Worm (Caenorhabditis elegans): ENCODE data around the gene srx-118.

Gene srx-118

DNA sequence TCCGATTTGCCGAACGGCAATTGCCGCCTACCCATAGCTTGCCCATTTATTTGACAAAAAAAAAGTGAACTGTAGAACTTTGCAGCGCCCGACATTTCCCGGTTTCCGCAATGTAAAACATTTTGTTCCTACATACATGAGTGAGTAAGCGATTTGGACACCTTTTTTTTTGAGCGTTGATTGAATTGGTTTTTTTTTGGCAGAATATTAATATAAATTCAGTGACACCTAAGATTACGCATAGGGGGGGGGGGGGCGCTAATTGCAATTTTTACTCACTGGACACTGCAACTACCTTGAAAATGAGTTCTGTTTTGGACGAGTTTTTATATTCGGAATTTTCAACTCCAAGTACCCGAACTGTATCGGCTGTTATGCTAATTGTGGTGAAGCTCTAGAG is at the start of gene srx-118:
Gene srx-118, plus strand, starts transcription at position 301 of the 400 bp plus-strand sequence.
- TF ChIP-seq athp-1 (tag; optimal IDR thresholded peaks at IDR 0.05) (no peak), unc-130 (GFP tag; optimal IDR thresholded peaks at IDR 0.05) (no peak), tbx-9 (tag; optimal IDR thresholded peaks at IDR 0.05; ENCODE audit: borderline replicate concordance) (no peak), nhr-27 (tag; optimal IDR thresholded peaks at IDR 0.05) (no peak), die-1 (tag; optimal IDR thresholded peaks at IDR 0.05) (no peak), aptf-2 (GFP tag; conservative IDR thresholded peaks at IDR 0.05) (no peak), T26A5.8 (tag; optimal IDR thresholded peaks at IDR 0.05) (no peak), dox-1 (GFP tag; IDR thresholded peaks at IDR 0.05) (no peak), ZK185.1 (tag; optimal IDR thresholded peaks at IDR 0.05; ENCODE audit: poor library complexity, severe bottlenecking) (no peak), F23B12.7 (tag; optimal IDR thresholded peaks at IDR 0.05; ENCODE audit: insufficient read depth) (no peak), rec-8 (tag; optimal IDR thresholded peaks at IDR 0.05) (no peak), T07F8.4 (tag; optimal IDR thresholded peaks at IDR 0.05) (no peak), B0035.1 (tag; optimal IDR thresholded peaks at IDR 0.05) (no peak), nhr-179 (tag; optimal IDR thresholded peaks at IDR 0.05) (no peak)

DNA sequence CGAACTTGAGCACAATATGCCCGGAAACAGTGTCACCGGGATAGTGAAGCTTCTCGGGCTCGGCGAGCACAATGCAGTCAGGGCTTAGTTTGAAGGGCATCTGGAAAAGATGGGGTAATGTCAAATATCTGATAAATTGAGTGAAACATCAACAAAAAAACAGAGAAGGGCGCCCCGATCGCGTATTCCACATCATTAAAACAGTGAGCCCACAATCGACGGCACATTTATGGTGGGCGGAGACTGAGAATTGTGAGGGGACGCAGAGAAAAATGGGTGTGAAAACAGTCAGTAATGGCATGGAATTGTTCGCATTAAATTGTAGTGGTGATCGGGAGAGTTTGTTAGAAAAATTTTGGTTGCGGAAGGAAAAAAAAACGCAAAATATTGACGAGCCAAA is 44.8 kb upstream of the srx-118 start, which contains the start of gene arrd-9:
Gene arrd-9, minus strand, starts transcription at position 101 of the 400 bp plus-strand sequence.
- TF ChIP-seq nhr-179 (tag; optimal IDR thresholded peaks at IDR 0.05) = no peak
- TF ChIP-seq cebp-2 (GFP tag; IDR thresholded peaks at IDR 0.05) = no peak
- no peak for TF ChIP-seq ztf-28 (GFP tag; IDR thresholded peaks at IDR 0.05)
- no peak for TF ChIP-seq F39B2.1 (GFP tag; IDR thresholded peaks at IDR 0.05)
- no peak for TF ChIP-seq C17E4.6 (GFP tag; IDR thresholded peaks at IDR 0.05)
- TF ChIP-seq aptf-2 (GFP tag; conservative IDR thresholded peaks at IDR 0.05) = no peak
- no peak for TF ChIP-seq rpc-1 (optimal IDR thresholded peaks at IDR 0.05)
- TF ChIP-seq rpc-1 (tag; optimal IDR thresholded peaks at IDR 0.05) = no peak
- no peak for TF ChIP-seq ama-1 (optimal IDR thresholded peaks at IDR 0.05)
- TF ChIP-seq ama-1 (GFP tag; optimal IDR thresholded peaks at IDR 0.05) = no peak
- no peak for TF ChIP-seq pha-4 (tag; optimal IDR thresholded peaks at IDR 0.05)
- TF ChIP-seq hlh-26 (GFP tag; conservative IDR thresholded peaks at IDR 0.05) = no peak
- TF ChIP-seq zfh-2 (GFP tag; conservative IDR thresholded peaks at IDR 0.05) = no peak
- TF ChIP-seq C06A6.2 (GFP tag; conservative IDR thresholded peaks at IDR 0.05) = no peak
- TF ChIP-seq ztf-3 (GFP tag; optimal IDR thresholded peaks at IDR 0.05) = no peak
- TF ChIP-seq ceh-79 (tag; optimal IDR thresholded peaks at IDR 0.05) = no peak
- no peak for TF ChIP-seq nhr-80 (tag; optimal IDR thresholded peaks at IDR 0.05)
- TF ChIP-seq snpc-3.4 (tag; optimal IDR thresholded peaks at IDR 0.05) = no peak
- no peak for TF ChIP-seq madf-10 (tag; optimal IDR thresholded peaks at IDR 0.05)
- no peak for TF ChIP-seq zim-3 (tag; optimal IDR thresholded peaks at IDR 0.05)
- TF ChIP-seq rcor-1 (GFP tag; IDR thresholded peaks at IDR 0.05) = no peak

DNA sequence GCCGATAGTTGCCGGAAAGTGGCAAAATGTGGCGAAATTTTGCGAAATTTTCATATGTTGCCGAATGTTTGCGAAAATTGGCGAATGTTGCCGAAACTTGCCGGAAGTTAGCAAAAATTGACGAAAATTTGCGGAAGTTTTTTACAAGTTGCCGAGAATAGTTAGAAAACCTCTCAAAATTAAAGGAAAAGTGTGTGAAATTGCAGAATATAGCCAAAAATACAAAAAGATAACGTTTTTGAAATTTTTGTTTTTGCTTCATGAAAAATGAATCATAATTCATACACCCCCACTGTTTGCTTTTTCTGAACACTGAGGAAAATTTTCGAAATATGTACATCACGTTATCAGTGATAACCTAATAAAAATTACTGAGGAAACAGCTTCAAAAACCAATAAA is 44.0 kb upstream of the srx-118 start:
- TF ChIP-seq nfya-1 (tag; optimal IDR thresholded peaks at IDR 0.05; ENCODE audit: borderline replicate concordance, insufficient read depth) = no peak
- no peak for TF ChIP-seq B0336.3 (GFP tag; IDR thresholded peaks at IDR 0.05)
- TF ChIP-seq cebp-1 (GFP tag; IDR thresholded peaks at IDR 0.05) = no peak
- TF ChIP-seq cebp-1 (tag; optimal IDR thresholded peaks at IDR 0.05) = no peak

DNA sequence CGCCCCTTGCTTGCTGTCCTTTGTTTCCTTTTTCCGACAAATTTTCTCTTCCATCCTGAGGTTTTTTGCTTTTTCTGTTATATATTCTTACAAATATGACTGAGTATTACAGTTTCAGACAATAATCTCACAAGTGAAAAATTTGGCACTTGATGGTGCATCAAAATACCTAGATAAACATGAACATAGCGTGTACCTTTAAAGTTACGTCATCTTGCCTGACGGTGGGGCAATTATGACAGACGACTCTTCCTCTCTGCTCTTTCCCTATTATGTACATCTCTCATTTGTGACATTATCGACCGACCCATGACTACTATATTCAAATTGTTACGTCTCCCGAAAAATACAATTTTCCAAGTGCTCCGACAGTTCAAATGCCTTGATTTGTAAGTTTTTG is 43.0 kb upstream of the srx-118 start, which contains the start of gene fbxb-102:
Gene fbxb-102, plus strand, starts transcription at position 301 of the 400 bp plus-strand sequence.
- TF ChIP-seq aptf-2 (GFP tag; conservative IDR thresholded peaks at IDR 0.05) (no peak), T26A5.8 (tag; optimal IDR thresholded peaks at IDR 0.05) (no peak), nfya-1 (tag; optimal IDR thresholded peaks at IDR 0.05; ENCODE audit: borderline replicate concordance, insufficient read depth) (no peak), ama-1 (optimal IDR thresholded peaks at IDR 0.05) (no peak), ama-1 (GFP tag; optimal IDR thresholded peaks at IDR 0.05) (no peak), ekl-4 (GFP tag; IDR thresholded peaks at IDR 0.05) (no peak), ztf-22 (GFP tag; optimal IDR thresholded peaks at IDR 0.05) (no peak), ceh-40 (GFP tag; IDR thresholded peaks at IDR 0.05) (no peak), xnd-1 (tag; optimal IDR thresholded peaks at IDR 0.05) (no peak), lir-1 (GFP tag; conservative IDR thresholded peaks at IDR 0.05) (no peak), F49E8.2 (tag; optimal IDR thresholded peaks at IDR 0.05; ENCODE audit: insufficient read depth) (no peak), hmg-1.2 (GFP tag; IDR thresholded peaks at IDR 0.05) (no peak)
